Fruit fly (Drosophila melanogaster) whole organism, embryonic: ENCODE data around the gene Ubi-p63E.

Experiments used
- Ada2b ChIP-seq: fragments of 200-800 bp; sonication (Bioruptor generic); IDR thresholded peaks from 2 replicates; pipeline ENCODE4 v1.3.6; 2022; ENCODE audit warnings: missing biosample characterization, missing genetic modification characterization
- Blimp-1 ChIP-seq: fragments of 200-800 bp; sonication (Bioruptor generic); optimal IDR thresholded peaks from 3 replicates; lab custom pipeline; 2018; ENCODE audit warnings: missing biosample characterization, missing genetic modification characterization, mild to moderate bottlenecking, moderate library complexity, missing genetic modification reagents
- CG10209 ChIP-seq: fragments of 200-800 bp; sonication (Bioruptor generic); optimal IDR thresholded peaks from 3 replicates; lab custom pipeline; 2017; ENCODE audit warnings: missing biosample characterization, mild to moderate bottlenecking, missing genetic modification characterization, missing genetic modification reagents
- CG11398 ChIP-seq: fragments of 200-800 bp; sonication (Bioruptor generic); optimal IDR thresholded peaks from 2 replicates; lab custom pipeline; 2016; ENCODE audit warnings: missing biosample characterization, missing genetic modification characterization
- CG12236 ChIP-seq: fragments of 200-800 bp; sonication (Bioruptor generic); optimal IDR thresholded peaks from 2 replicates; lab custom pipeline; 2016; ENCODE audit warnings: missing biosample characterization, missing genetic modification characterization
- CG13296 ChIP-seq: fragments of 200-800 bp; sonication (Bioruptor generic); optimal IDR thresholded peaks from 3 replicates; lab custom pipeline; 2018; ENCODE audit warnings: missing biosample characterization, mild to moderate bottlenecking, missing genetic modification characterization
- CG13775 ChIP-seq: fragments of 200-800 bp; sonication (Bioruptor generic); optimal IDR thresholded peaks from 3 replicates; lab custom pipeline; 2017; ENCODE audit warnings: missing biosample characterization, mild to moderate bottlenecking, missing genetic modification characterization
- CG1603 ChIP-seq: fragments of 200-800 bp; sonication (Bioruptor generic); optimal IDR thresholded peaks from 2 replicates; lab custom pipeline; 2019; ENCODE audit warnings: missing biosample characterization, mild to moderate bottlenecking, missing genetic modification characterization, moderate library complexity
- CG17385 ChIP-seq: fragments of 200-800 bp; sonication (Bioruptor generic); optimal IDR thresholded peaks from 3 replicates; lab custom pipeline; 2018; ENCODE audit warnings: missing biosample characterization, mild to moderate bottlenecking, missing genetic modification characterization
- CG17568 ChIP-seq: fragments of 200-800 bp; sonication (Bioruptor generic); optimal IDR thresholded peaks from 2 replicates; lab custom pipeline; 2018; ENCODE audit warnings: missing biosample characterization, mild to moderate bottlenecking, missing genetic modification characterization, moderate library complexity
- CG17829 ChIP-seq: fragments of 200-800 bp; optimal IDR thresholded peaks from 2 replicates; lab custom pipeline; 2019; ENCODE audit warnings: missing biosample characterization, mild to moderate bottlenecking, missing genetic modification characterization, moderate library complexity
- CG18599 ChIP-seq: fragments of 200-800 bp; sonication (Bioruptor generic); optimal IDR thresholded peaks from 3 replicates; lab custom pipeline; 2017; ENCODE audit warnings: missing biosample characterization, missing genetic modification characterization, mild to moderate bottlenecking, moderate library complexity, missing genetic modification reagents
- CG2120 ChIP-seq: fragments of 200-800 bp; sonication (Bioruptor generic); optimal IDR thresholded peaks from 3 replicates; lab custom pipeline; 2016; ENCODE audit warnings: missing biosample characterization, missing genetic modification characterization
- CG2875 ChIP-seq: fragments of 200-800 bp; sonication (Bioruptor generic); optimal IDR thresholded peaks from 2 replicates; lab custom pipeline; 2017; ENCODE audit warnings: missing biosample characterization, mild to moderate bottlenecking, missing genetic modification characterization, missing genetic modification reagents
- CG31224 ChIP-seq: fragments of 200-800 bp; sonication (Bioruptor generic); IDR thresholded peaks from 2 replicates; pipeline ENCODE4 v1.3.6; 2022; ENCODE audit warnings: missing biosample characterization, missing genetic modification characterization
- CG42726 ChIP-seq: fragments of 200-800 bp; sonication (Bioruptor generic); IDR thresholded peaks from 2 replicates; pipeline ENCODE4 v1.3.6; 2022; ENCODE audit warnings: missing biosample characterization, missing genetic modification characterization; ENCODE audit not compliant: partially characterized antibody
- CG4730 ChIP-seq: fragments of 200-800 bp; sonication (Bioruptor generic); IDR thresholded peaks from 2 replicates; pipeline ENCODE4 v1.3.6; 2022; ENCODE audit warnings: missing biosample characterization, missing genetic modification characterization
- CG7839 ChIP-seq: fragments of 200-800 bp; sonication (Bioruptor generic); optimal IDR thresholded peaks from 3 replicates; lab custom pipeline; 2018; ENCODE audit warnings: missing biosample characterization, mild to moderate bottlenecking, missing genetic modification characterization, moderate library complexity
- CG7987 ChIP-seq: fragments of 200-800 bp; sonication (Bioruptor generic); optimal IDR thresholded peaks from 2 replicates; lab custom pipeline; 2018; ENCODE audit warnings: missing biosample characterization, mild to moderate bottlenecking, missing genetic modification characterization, moderate library complexity
- CG8478 ChIP-seq: fragments of >200 bp; optimal IDR thresholded peaks from 2 replicates; lab custom pipeline; 2018
- CG8924 ChIP-seq: fragments of 200-800 bp; optimal IDR thresholded peaks from 3 replicates; lab custom pipeline; 2019; ENCODE audit warnings: missing biosample characterization, mild to moderate bottlenecking, missing genetic modification characterization, moderate library complexity
- CG9797 ChIP-seq: fragments of 200-800 bp; sonication (Bioruptor generic); optimal IDR thresholded peaks from 3 replicates; lab custom pipeline; 2018; ENCODE audit warnings: missing biosample characterization, mild to moderate bottlenecking, missing genetic modification characterization
- CoRest ChIP-seq: fragments of 200-800 bp; sonication (Bioruptor generic); optimal IDR thresholded peaks from 3 replicates; lab custom pipeline; 2018; ENCODE audit warnings: missing biosample characterization, mild to moderate bottlenecking, missing genetic modification characterization, moderate library complexity
- D19B ChIP-seq: fragments of 200-800 bp; sonication (Bioruptor generic); optimal IDR thresholded peaks from 2 replicates; lab custom pipeline; 2017; ENCODE audit warnings: missing biosample characterization, mild to moderate bottlenecking, missing genetic modification characterization
- Dek ChIP-seq: fragments of 200-800 bp; sonication (Bioruptor generic); optimal IDR thresholded peaks from 3 replicates; lab custom pipeline; 2019; ENCODE audit warnings: missing biosample characterization, mild to moderate bottlenecking, missing genetic modification characterization, moderate library complexity
- Doc3 ChIP-seq: fragments of 200-800 bp; sonication (Bioruptor generic); IDR thresholded peaks from 3 replicates; pipeline ENCODE4 v1.3.6; 2022; ENCODE audit warnings: missing biosample characterization, missing genetic modification characterization; ENCODE audit not compliant: partially characterized antibody
- Lhr ChIP-seq: fragments of 200-800 bp; sonication (Bioruptor generic); optimal IDR thresholded peaks from 3 replicates; lab custom pipeline; 2017; ENCODE audit warnings: mild to moderate bottlenecking, missing biosample characterization, missing genetic modification reagents, missing genetic modification characterization
- Lim3 ChIP-seq: fragments of 200-800 bp; sonication (Bioruptor generic); IDR thresholded peaks from 2 replicates; pipeline ENCODE4 v1.3.6; 2022; ENCODE audit warnings: missing biosample characterization, missing genetic modification characterization
- Lpt ChIP-seq: fragments of >200 bp; optimal IDR thresholded peaks from 2 replicates; lab custom pipeline; 2018; ENCODE audit warnings: missing biosample characterization, missing genetic modification characterization
- Nf-YB ChIP-seq: fragments of 200-800 bp; sonication (Bioruptor generic); optimal IDR thresholded peaks from 3 replicates; lab custom pipeline; 2019; ENCODE audit warnings: missing biosample characterization, mild to moderate bottlenecking, missing genetic modification characterization, moderate library complexity
- Sry-δ ChIP-seq: fragments of 200-800 bp; sonication (Bioruptor generic); optimal IDR thresholded peaks from 2 replicates; lab custom pipeline; 2016; ENCODE audit warnings: missing biosample characterization, missing genetic modification characterization
- al ChIP-seq: fragments of 200-800 bp; sonication (Bioruptor generic); IDR thresholded peaks from 2 replicates; pipeline ENCODE4 v1.3.6; 2022; ENCODE audit warnings: missing biosample characterization, missing genetic modification characterization
- az2 ChIP-seq: fragments of 200-800 bp; sonication (Bioruptor generic); optimal IDR thresholded peaks from 3 replicates; lab custom pipeline; 2016; ENCODE audit warnings: missing biosample characterization, missing genetic modification characterization
- chif ChIP-seq, 2 experiments: fragments of 200-800 bp; sonication (Bioruptor generic); optimal IDR thresholded peaks; 3 replicates each; lab custom pipeline; 2016; ENCODE audit warnings: missing biosample characterization in 2 of 2, missing genetic modification characterization in 2 of 2
- corto ChIP-seq: fragments of 200-800 bp; sonication (Bioruptor generic); optimal IDR thresholded peaks from 2 replicates; lab custom pipeline; 2016; ENCODE audit warnings: missing biosample characterization, mild to moderate bottlenecking, missing genetic modification characterization, moderate library complexity
- gcm ChIP-seq: fragments of 200-800 bp; sonication (Bioruptor generic); optimal IDR thresholded peaks from 2 replicates; lab custom pipeline; 2019; ENCODE audit warnings: missing biosample characterization, mild to moderate bottlenecking, missing genetic modification characterization, moderate library complexity
- her ChIP-seq: fragments of 200-800 bp; sonication (Bioruptor generic); optimal IDR thresholded peaks from 2 replicates; lab custom pipeline; 2016; ENCODE audit warnings: missing biosample characterization, missing genetic modification characterization
- ind ChIP-seq: fragments of 200-800 bp; sonication (Bioruptor generic); optimal IDR thresholded peaks from 3 replicates; lab custom pipeline; 2016; ENCODE audit warnings: missing biosample characterization, missing genetic modification characterization
- knrl ChIP-seq: fragments of 200-800 bp; sonication (Bioruptor generic); IDR thresholded peaks from 3 replicates; pipeline ENCODE4 v1.3.6; 2022; ENCODE audit warnings: missing biosample characterization, missing genetic modification characterization; ENCODE audit not compliant: partially characterized antibody
- lmd ChIP-seq: fragments of 200-800 bp; sonication (Bioruptor generic); IDR thresholded peaks from 2 replicates; pipeline ENCODE4 v1.3.6; 2022; ENCODE audit warnings: missing biosample characterization, missing genetic modification characterization
- mirr ChIP-seq: fragments of 200-800 bp; sonication (Bioruptor generic); optimal IDR thresholded peaks from 3 replicates; lab custom pipeline; 2018; ENCODE audit warnings: missing biosample characterization, mild to moderate bottlenecking, missing genetic modification characterization
- oc ChIP-seq: fragments of 200-800 bp; sonication (Bioruptor generic); optimal IDR thresholded peaks from 2 replicates; lab custom pipeline; 2018; ENCODE audit warnings: missing biosample characterization, mild to moderate bottlenecking, missing genetic modification characterization, moderate library complexity
- pzg ChIP-seq: fragments of 200-800 bp; sonication (Bioruptor generic); optimal IDR thresholded peaks from 3 replicates; lab custom pipeline; 2018; ENCODE audit warnings: missing biosample characterization, mild to moderate bottlenecking, missing genetic modification characterization, moderate library complexity
- repo ChIP-seq: fragments of 200-800 bp; sonication (Bioruptor generic); optimal IDR thresholded peaks from 2 replicates; lab custom pipeline; 2016; ENCODE audit warnings: missing biosample characterization, missing genetic modification characterization
- row ChIP-seq: fragments of 200-800 bp; sonication (Bioruptor generic); IDR thresholded peaks from 3 replicates; pipeline ENCODE4 v1.3.6; 2022; ENCODE audit warnings: missing biosample characterization, missing genetic modification characterization
- schlank ChIP-seq: fragments of 200-800 bp; sonication (Bioruptor generic); optimal IDR thresholded peaks from 2 replicates; lab custom pipeline; 2018; ENCODE audit warnings: missing biosample characterization, mild to moderate bottlenecking, missing genetic modification characterization
- trh ChIP-seq: fragments of 200-800 bp; sonication (Bioruptor generic); optimal IDR thresholded peaks from 2 replicates; lab custom pipeline; 2016; ENCODE audit warnings: missing biosample characterization, missing genetic modification characterization
- twi ChIP-seq: fragments of 200-800 bp; optimal IDR thresholded peaks from 2 replicates; lab custom pipeline; 2019; ENCODE audit warnings: missing biosample characterization, mild to moderate bottlenecking, missing genetic modification characterization, moderate library complexity
- wek ChIP-seq: fragments of 200-800 bp; sonication (Bioruptor generic); optimal IDR thresholded peaks from 3 replicates; lab custom pipeline; 2018; ENCODE audit warnings: missing biosample characterization, mild to moderate bottlenecking, missing genetic modification characterization, moderate library complexity
- wor ChIP-seq: fragments of 200-800 bp; sonication (Bioruptor generic); IDR thresholded peaks from 2 replicates; pipeline ENCODE4 v1.3.6; 2022; ENCODE audit warnings: missing biosample characterization, missing genetic modification characterization

The Ubi-p63E gene

DNA sequence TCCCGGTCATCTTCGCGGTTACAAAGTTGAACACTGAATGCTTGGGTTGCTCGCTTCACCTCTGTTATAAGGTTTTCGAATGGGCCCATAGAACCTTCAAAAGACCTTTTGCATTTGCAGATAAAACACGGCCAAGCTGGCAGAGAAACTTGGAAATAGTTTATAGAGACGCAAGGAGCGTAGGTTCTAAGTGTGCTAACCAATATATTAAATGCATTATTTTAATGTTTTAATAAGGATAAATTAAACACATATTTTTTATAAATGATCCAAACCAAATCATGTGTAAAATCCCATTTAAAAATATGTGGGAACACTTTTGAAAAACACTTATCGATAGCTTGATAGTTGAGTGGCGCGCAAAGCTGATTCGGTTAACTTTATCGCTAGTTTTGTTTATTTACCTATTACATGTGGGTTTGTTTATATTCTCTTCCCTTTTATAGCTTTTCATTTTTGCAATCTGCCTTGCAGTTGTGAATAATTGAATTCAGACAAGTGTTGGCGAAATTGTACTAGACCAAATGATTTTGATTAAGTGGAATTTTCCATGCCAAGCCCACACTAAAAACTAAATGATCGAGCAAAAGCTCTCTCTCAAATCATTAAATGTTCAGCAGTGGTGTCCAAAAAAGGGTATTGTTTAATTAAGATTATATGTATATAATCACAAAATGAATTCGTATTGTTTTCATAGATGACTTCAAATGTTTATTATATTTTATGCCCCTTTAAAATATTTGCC, 37.3 kb upstream of the Ubi-p63E start, which contains the start of gene CG12766 (continued):
- TF ChIP-seq twi (tag; lab: Kevin White, UChicago): no peak
- no peak for TF ChIP-seq CG1603 (tag; lab: Kevin White, UChicago)
- no peak for TF ChIP-seq CG11398 (GFP tag; lab: Kevin White, UChicago)
- no peak for TF ChIP-seq CG10209
- no peak for TF ChIP-seq Lhr (GFP tag; lab: Kevin White, UChicago)
- no peak for TF ChIP-seq CG17829 (tag; lab: Kevin White, UChicago)
- no peak for TF ChIP-seq CG17568 (GFP tag; lab: Kevin White, UChicago)
- peak; percentile 44 for TF ChIP-seq CG18599 (GFP tag; lab: Kevin White, UChicago)
- no peak for TF ChIP-seq ind (GFP tag; lab: Kevin White, UChicago)
- TF ChIP-seq CG7839 (tag; lab: Kevin White, UChicago): peak; percentile 30
- TF ChIP-seq CG31224: no peak
- TF ChIP-seq al (GFP tag; lab: Robert Waterston, UW): no peak
- TF ChIP-seq CG12236 (GFP tag; lab: Kevin White, UChicago): no peak
- no peak for TF ChIP-seq her
- no peak for TF ChIP-seq Nf-YB (GFP tag; lab: Kevin White, UChicago)
- TF ChIP-seq gcm: no peak
- no peak for TF ChIP-seq Dek (tag; lab: Kevin White, UChicago)
- TF ChIP-seq lmd (GFP tag; lab: Robert Waterston, UW): no peak
- TF ChIP-seq az2 (GFP tag; lab: Kevin White, UChicago): no peak
- no peak for TF ChIP-seq CG7987 (GFP tag; lab: Kevin White, UChicago)
- no peak for TF ChIP-seq Ada2b (GFP tag; lab: Robert Waterston, UW)
- no peak for TF ChIP-seq schlank
- TF ChIP-seq wek (GFP tag; lab: Kevin White, UChicago): no peak
- TF ChIP-seq Sry-δ (GFP tag; lab: Kevin White, UChicago): no peak
- TF ChIP-seq corto (GFP tag; lab: Kevin White, UChicago): no peak
- no peak for TF ChIP-seq knrl
- TF ChIP-seq CG9797 (GFP tag; lab: Kevin White, UChicago): no peak
- TF ChIP-seq CG13775 (GFP tag; lab: Kevin White, UChicago): no peak
- TF ChIP-seq CG17385: no peak
- TF ChIP-seq CG2120 (GFP tag; lab: Kevin White, UChicago): peak; percentile 66
- TF ChIP-seq trh: no peak
- TF ChIP-seq repo: no peak
- TF ChIP-seq Doc3 (GFP tag; lab: Robert Waterston, UW): peak; percentile 38; the same call in 2 of the 3 replicates
- TF ChIP-seq CoRest: no peak
- TF ChIP-seq CG8924 (tag; lab: Kevin White, UChicago): no peak
- TF ChIP-seq chif (GFP tag; optimal IDR thresholded peaks at IDR 0.05; lab: Kevin White, UChicago): no peak
- no peak for TF ChIP-seq CG4730 (GFP tag; lab: Robert Waterston, UW)
- no peak for TF ChIP-seq Blimp-1
- TF ChIP-seq pzg: peak; percentile 7
- no peak for TF ChIP-seq Lim3 (GFP tag; lab: Robert Waterston, UW)
- TF ChIP-seq CG8478 (lab: Kevin White, UChicago): no peak
- TF ChIP-seq Lpt (GFP tag; lab: Kevin White, UChicago): no peak
- TF ChIP-seq row (GFP tag; lab: Robert Waterston, UW): peak; percentile 58; the same call in 2 of the 3 replicates
- no peak for TF ChIP-seq oc (tag; lab: Kevin White, UChicago)
- no peak for TF ChIP-seq CG42726 (GFP tag; lab: Robert Waterston, UW)
- no peak for TF ChIP-seq wor (GFP tag; lab: Robert Waterston, UW)
- TF ChIP-seq CG13296 (GFP tag; lab: Kevin White, UChicago): peak; percentile 5
- no peak for TF ChIP-seq CG2875
- no peak for TF ChIP-seq mirr
- no peak for TF ChIP-seq D19B
